Worm (Caenorhabditis elegans): ENCODE measurements around the gene unc-3.

The unc-3 gene

ce11 chrX:14818464-14819259 is 45.3 kb downstream of the unc-3 start, which contains the start of gene epn-1:
epn-1 (minus strand) TSS chrX:14818514.
- TF ChIP-seq unc-62 (GFP tag; optimal IDR thresholded peaks at IDR 0.05), result no peak

- TF ChIP-seq unc-62 (GFP tag; optimal IDR thresholded peaks at IDR 0.05), result no peak
Measured at ce11 chrX:14819495-14819894, 46.2 kb downstream of the unc-3 start.

DNA sequence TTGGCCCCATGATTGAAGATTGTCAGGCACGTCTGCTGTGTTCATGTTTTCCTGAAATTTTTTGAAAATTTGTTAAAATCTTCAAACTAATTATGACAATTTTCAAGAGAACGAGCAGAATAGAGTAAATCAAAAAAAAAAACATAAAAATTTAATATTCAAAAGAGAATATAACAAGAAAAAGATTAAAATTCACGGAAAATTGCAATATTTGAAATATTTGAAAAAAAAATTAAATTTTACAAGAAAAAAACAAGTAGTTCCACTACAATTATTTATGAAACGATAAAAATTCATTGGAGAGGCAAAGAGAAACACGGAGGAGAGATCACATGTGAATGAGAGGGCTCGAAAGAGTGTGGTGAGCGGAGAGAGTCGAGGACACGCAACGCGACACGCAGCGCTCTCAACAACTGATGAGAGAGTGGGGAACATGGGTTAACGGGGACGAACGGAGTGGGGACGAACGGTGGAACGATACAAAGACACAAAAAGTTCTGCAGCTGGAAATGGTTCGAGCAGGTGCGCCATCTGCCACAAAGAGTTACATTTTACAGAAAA is 51.2 kb downstream of the unc-3 start, which contains the start of gene mbk-1:
Gene mbk-1, minus strand, starts transcription at position 51 of the 561 bp plus-strand sequence.
- TF ChIP-seq unc-62 (GFP tag; optimal IDR thresholded peaks at IDR 0.05), result no peak

DNA sequence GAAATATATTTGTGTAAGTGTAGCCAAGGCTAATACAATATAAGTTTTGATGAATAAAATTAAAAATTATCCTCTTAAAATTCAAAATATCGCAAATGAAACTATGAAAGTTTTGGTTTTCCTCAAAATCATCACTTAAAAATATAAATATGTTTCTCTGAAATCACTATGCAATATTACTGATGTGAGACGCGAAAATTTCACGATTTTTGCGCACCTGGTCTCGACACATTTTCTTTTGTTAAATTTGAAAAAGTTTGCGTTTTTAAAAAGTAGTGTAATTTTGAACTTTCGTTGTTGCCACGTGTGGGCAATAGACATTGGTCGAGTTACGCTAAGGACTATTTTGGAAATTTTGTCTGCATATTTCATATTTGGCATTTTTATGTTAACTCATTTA is 55.4 kb downstream of the unc-3 start:
- TF ChIP-seq unc-62 (GFP tag; optimal IDR thresholded peaks at IDR 0.05), result no peak

DNA sequence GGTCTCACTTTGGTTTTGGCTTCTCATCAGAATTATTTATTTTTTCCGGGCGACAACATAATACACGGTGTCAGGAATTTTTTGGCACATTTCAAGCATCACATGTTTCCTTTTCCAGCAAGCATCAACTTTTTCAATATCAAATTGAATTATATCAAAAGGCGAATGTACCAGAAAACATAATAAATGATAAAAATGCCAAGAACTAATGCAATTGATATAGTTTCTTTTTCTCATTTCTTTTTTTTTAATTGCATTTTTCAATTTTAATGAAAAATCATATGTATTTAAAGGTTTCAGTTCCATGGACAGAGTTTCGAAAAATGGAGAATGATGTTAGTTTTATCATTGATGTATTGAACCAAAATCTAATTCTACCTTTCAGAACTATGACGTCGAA is 58.2 kb downstream of the unc-3 start, which contains the start of gene dpf-2:
Gene dpf-2, plus strand, starts transcription at position 301 of the 400 bp plus-strand sequence.
- TF ChIP-seq unc-62 (GFP tag; optimal IDR thresholded peaks at IDR 0.05), result no peak

Data from whole organism, dauer.